Fruit fly (Drosophila melanogaster): ENCODE measurements around the gene CG42637.

Gene CG42637

DNA sequence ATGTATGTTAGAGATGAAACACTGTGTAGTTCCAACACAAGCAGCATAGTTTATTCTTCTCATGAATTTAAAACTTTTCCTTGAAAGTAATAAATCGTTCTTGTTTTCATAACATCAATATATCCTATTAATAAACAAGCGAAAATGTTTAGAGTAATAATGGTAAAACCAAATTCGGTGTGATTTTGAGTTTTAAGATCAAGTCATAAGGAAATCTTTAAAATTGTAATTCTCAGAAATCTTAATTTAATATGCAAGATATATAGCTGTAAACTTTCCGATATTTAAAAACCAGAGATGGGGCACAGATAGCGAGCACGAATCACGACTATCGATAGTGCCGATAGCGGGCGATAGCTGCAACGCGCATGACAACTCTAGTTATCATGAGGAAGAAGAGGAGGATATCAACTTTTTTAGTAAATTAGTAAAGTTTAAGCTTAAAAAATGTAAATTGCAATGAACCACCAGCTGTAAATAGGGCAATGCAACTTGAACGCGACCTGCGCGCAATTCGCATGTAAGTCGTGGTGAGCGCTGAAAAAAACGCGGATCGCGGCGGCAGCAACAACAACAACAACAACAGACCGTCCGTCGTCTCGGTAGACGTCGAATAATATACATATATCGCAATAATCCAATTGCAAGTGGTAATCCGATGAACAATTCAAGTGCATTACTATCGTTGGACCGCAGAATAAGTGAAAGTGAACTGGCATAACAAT, 24.6 kb upstream of the CG42637 start, which contains the start of the genes Fibp and Deaf1:
Gene Fibp (minus strand): TSS at position 161 of the 725 bp plus-strand sequence.
Gene Deaf1 (plus strand): TSS at position 368 of the 725 bp plus-strand sequence.
- TF ChIP-seq CG32772 (GFP tag; IDR thresholded peaks at IDR 0.05) = peak; percentile 43; the same call in 1 of the 2 replicates
- TF ChIP-seq sim (GFP tag; IDR thresholded peaks at IDR 0.05) = no peak
- TF ChIP-seq peb (GFP tag; IDR thresholded peaks at IDR 0.05) = no peak
- peak; percentile 45 to 95 for TF ChIP-seq insv (GFP tag; optimal IDR thresholded peaks at IDR 0.05)
- TF ChIP-seq oc (tag; optimal IDR thresholded peaks at IDR 0.05) = no peak
- TF ChIP-seq sens (GFP tag) = peak; percentile 94
- TF ChIP-seq Dfd (GFP tag; optimal IDR thresholded peaks at IDR 0.05) = peak in 1 of 2 experiments; percentile 39
- TF ChIP-seq Myb (GFP tag; optimal IDR thresholded peaks at IDR 0.05) = peak; percentile 62
- peak; percentile 80 for TF ChIP-seq CG2678 (tag; optimal IDR thresholded peaks at IDR 0.05)
- TF ChIP-seq sima (GFP tag; optimal IDR thresholded peaks at IDR 0.05) = peak; percentile 26
- TF ChIP-seq CG7987 (GFP tag; optimal IDR thresholded peaks at IDR 0.05) = peak; percentile 8
- peak; percentile 61; the same call in 1 of the 2 replicates for TF ChIP-seq Xrp1 (GFP tag; IDR thresholded peaks at IDR 0.05)
- peak; percentile 83 for TF ChIP-seq CHES-1-like (GFP tag; optimal IDR thresholded peaks at IDR 0.05)
- TF ChIP-seq CG9876 (GFP tag; optimal IDR thresholded peaks at IDR 0.05) = peak; percentile 82
- peak; percentile 11 for TF ChIP-seq CG6654 (GFP tag; optimal IDR thresholded peaks at IDR 0.05)
- TF ChIP-seq hb (GFP tag; IDR thresholded peaks at IDR 0.05; ENCODE audit: partially characterized antibody) = peak; percentile 99
- TF ChIP-seq lola (GFP tag; optimal IDR thresholded peaks at IDR 0.05) = peak in 1 of 3 experiments; percentile 82
- TF ChIP-seq CG14014 (GFP tag; IDR thresholded peaks at IDR 0.05) = peak; percentile 60; the same call in 1 of the 2 replicates
- TF ChIP-seq BtbVII (GFP tag; optimal IDR thresholded peaks at IDR 0.05) = peak; percentile 34
- TF ChIP-seq CG17359 (tag; optimal IDR thresholded peaks at IDR 0.05) = peak; percentile 64
- peak; percentile 85 for TF ChIP-seq Antp (GFP tag; optimal IDR thresholded peaks at IDR 0.05)
- peak; percentile 94 for TF ChIP-seq sna (GFP tag; IDR thresholded peaks at IDR 0.05; ENCODE audit: partially characterized antibody)
- peak; percentile 72 for TF ChIP-seq ems (GFP tag; optimal IDR thresholded peaks at IDR 0.05)
- TF ChIP-seq Nf-YA (GFP tag; IDR thresholded peaks at IDR 0.05) = peak; percentile 18; the same call in 1 of the 2 replicates
- peak; percentile 74 for TF ChIP-seq Dref (GFP tag; IDR thresholded peaks at IDR 0.05)
- TF ChIP-seq H2.0 (GFP tag; IDR thresholded peaks at IDR 0.05) = peak; percentile 51; the same call in 1 of the 2 replicates
- TF ChIP-seq CG14050 (GFP tag; IDR thresholded peaks at IDR 0.05) = peak; percentile 54; the same call in 2 of the 3 replicates
- TF ChIP-seq ci (GFP tag; IDR thresholded peaks at IDR 0.05) = peak; percentile 34; the same call in 1 of the 3 replicates
- peak; percentile 99 for TF ChIP-seq vnd (GFP tag; IDR thresholded peaks at IDR 0.05; ENCODE audit: partially characterized antibody)
- peak; percentile 95 for TF ChIP-seq tna (GFP tag; IDR thresholded peaks at IDR 0.05; ENCODE audit: partially characterized antibody)
- peak; percentile 57 for TF ChIP-seq trh (GFP tag; optimal IDR thresholded peaks at IDR 0.05)
- TF ChIP-seq CG11398 (GFP tag; optimal IDR thresholded peaks at IDR 0.05) = no peak
- TF ChIP-seq CG9437 (GFP tag; optimal IDR thresholded peaks at IDR 0.05) = peak; percentile 66
- TF ChIP-seq Dp (GFP tag; optimal IDR thresholded peaks at IDR 0.05) = peak; percentile 2
- TF ChIP-seq hbn (GFP tag; IDR thresholded peaks at IDR 0.05; ENCODE audit: partially characterized antibody) = peak; percentile 95
- peak; percentile 55 for TF ChIP-seq CG6689 (GFP tag; IDR thresholded peaks at IDR 0.05)
- TF ChIP-seq bab2 (GFP tag; optimal IDR thresholded peaks at IDR 0.05) = peak; percentile 80
- TF ChIP-seq bsh (GFP tag; optimal IDR thresholded peaks at IDR 0.05) = peak in 1 of 2 experiments; percentile 59
- TF ChIP-seq vvl (GFP tag; IDR thresholded peaks at IDR 0.05) = peak; percentile 57; the same call in 1 of the 2 replicates
- TF ChIP-seq CG31441 (GFP tag; IDR thresholded peaks at IDR 0.05) = peak; percentile 70
- TF ChIP-seq CG13287 (GFP tag; IDR thresholded peaks at IDR 0.05; ENCODE audit: partially characterized antibody) = peak; percentile 94
- no peak for TF ChIP-seq cwo (GFP tag; optimal IDR thresholded peaks at IDR 0.05)
- no peak for TF ChIP-seq toy (GFP tag; IDR thresholded peaks at IDR 0.05)
- TF ChIP-seq repo (GFP tag; optimal IDR thresholded peaks at IDR 0.05) = peak; percentile 51
- peak; percentile 68 for TF ChIP-seq Lhr (GFP tag; optimal IDR thresholded peaks at IDR 0.05)
- TF ChIP-seq amos (GFP tag; IDR thresholded peaks at IDR 0.05; ENCODE audit: partially characterized antibody) = peak; percentile 99
- TF ChIP-seq z (GFP tag; IDR thresholded peaks at IDR 0.05) = no peak
- TF ChIP-seq CG12769 (tag; optimal IDR thresholded peaks at IDR 0.05) = peak; percentile 47
